Worm (Caenorhabditis elegans) whole organism, mixed stage, embryonic: ENCODE data around the gene pro-1.

Experiments used
- elt-3 ChIP-seq: fragments of 150-350 bp; optimal IDR thresholded peaks from 2 replicates; lab custom pipeline; 2014; ENCODE audit warnings: missing biosample characterization, missing genetic modification characterization
- lin-13 ChIP-seq: fragments of 150-350 bp; optimal IDR thresholded peaks from 2 replicates; lab custom pipeline; 2014; ENCODE audit warnings: missing biosample characterization, missing genetic modification characterization
- nhr-237 ChIP-seq: fragments of 150-350 bp; optimal IDR thresholded peaks from 2 replicates; lab custom pipeline; 2014; ENCODE audit warnings: missing biosample characterization, missing genetic modification characterization
- nhr-76 ChIP-seq: sonication (generic microtip); optimal IDR thresholded peaks from 2 replicates; lab custom pipeline; 2017; ENCODE audit warnings: missing biosample characterization, missing genetic modification characterization
- snpc-4 ChIP-seq: fragments of 150-350 bp; optimal IDR thresholded peaks from 2 replicates; lab custom pipeline; 2014; ENCODE audit warnings: missing biosample characterization, missing genetic modification characterization

- no peak for TF ChIP-seq nhr-237 (tag; lab: Kevin White, UChicago)
- TF ChIP-seq elt-3 (tag; lab: Kevin White, UChicago), result no peak
- TF ChIP-seq nhr-76 (tag; lab: Kevin White, UChicago), result no peak
- no peak for TF ChIP-seq snpc-4
- peak; percentile 9 for TF ChIP-seq lin-13 (tag; lab: Kevin White, UChicago)
Observed at ce11 chrII:10578843-10579430, 37.1 kb upstream of the pro-1 start, which contains the start of gene rpb-6.
